Worm (Caenorhabditis elegans) whole organism, late embryonic: ENCODE data around the gene H10E21.1.

Experiments
- C08G9.2 ChIP-seq: sonication (generic microtip); optimal IDR thresholded peaks from 2 replicates; lab custom pipeline; 2016; ENCODE audit warnings: mild to moderate bottlenecking, missing genetic modification characterization, moderate library complexity, missing compliant biosample characterization
- C38D4.7 ChIP-seq: fragments of 200-800 bp; sonication (Bioruptor generic); optimal IDR thresholded peaks from 2 replicates; lab custom pipeline; 2018; ENCODE audit warnings: mild to moderate bottlenecking, missing genetic modification characterization, moderate library complexity, missing compliant biosample characterization
- F13H6.1 ChIP-seq: sonication (generic microtip); optimal IDR thresholded peaks from 2 replicates; lab custom pipeline; 2016; ENCODE audit warnings: missing genetic modification characterization, missing compliant biosample characterization
- K02D7.2 ChIP-seq: sonication (generic microtip); optimal IDR thresholded peaks from 2 replicates; lab custom pipeline; 2017; ENCODE audit warnings: mild to moderate bottlenecking, missing genetic modification characterization, missing compliant biosample characterization
- Y22D7AL.16 ChIP-seq: sonication (generic microtip); optimal IDR thresholded peaks from 2 replicates; lab custom pipeline; 2016; ENCODE audit warnings: missing genetic modification characterization, missing compliant biosample characterization
- ahr-1 ChIP-seq: sonication (generic microtip); optimal IDR thresholded peaks from 2 replicates; lab custom pipeline; 2016; ENCODE audit warnings: missing genetic modification characterization, missing compliant biosample characterization
- ceh-14 ChIP-seq: sonication (generic microtip); optimal IDR thresholded peaks from 2 replicates; lab custom pipeline; 2016; ENCODE audit warnings: missing genotype, missing genetic modification characterization, missing compliant biosample characterization
- ceh-18 ChIP-seq: sonication (generic microtip); optimal IDR thresholded peaks from 2 replicates; lab custom pipeline; 2016; ENCODE audit warnings: missing genetic modification characterization, missing compliant biosample characterization
- ceh-19 ChIP-seq: fragments of 200-800 bp; sonication (Bioruptor generic); optimal IDR thresholded peaks from 2 replicates; lab custom pipeline; 2018; ENCODE audit warnings: mild to moderate bottlenecking, missing genetic modification characterization, missing compliant biosample characterization
- ceh-2 ChIP-seq: sonication (generic microtip); optimal IDR thresholded peaks from 2 replicates; lab custom pipeline; 2016; ENCODE audit warnings: missing genotype, missing genetic modification characterization, missing compliant biosample characterization
- ceh-22 ChIP-seq: sonication (generic microtip); optimal IDR thresholded peaks from 2 replicates; lab custom pipeline; 2017; ENCODE audit warnings: missing biosample characterization, missing genetic modification characterization
- ceh-24 ChIP-seq: sonication (generic microtip); optimal IDR thresholded peaks from 2 replicates; lab custom pipeline; 2016; ENCODE audit warnings: mild to moderate bottlenecking, missing genetic modification characterization, missing compliant biosample characterization
- ceh-30 ChIP-seq: fragments of 150-350 bp; optimal IDR thresholded peaks from 2 replicates; lab custom pipeline; 2014; ENCODE audit warnings: missing biosample characterization, missing genetic modification characterization
- ceh-31 ChIP-seq: sonication (generic microtip); optimal IDR thresholded peaks from 2 replicates; lab custom pipeline; 2016; ENCODE audit warnings: missing genetic modification characterization, missing compliant biosample characterization
- ceh-34 ChIP-seq: sonication (generic microtip); optimal IDR thresholded peaks from 2 replicates; lab custom pipeline; 2016; ENCODE audit warnings: mild to moderate bottlenecking, missing genetic modification characterization, missing compliant biosample characterization
- ceh-6 ChIP-seq: fragments of 200-800 bp; sonication (Bioruptor generic); optimal IDR thresholded peaks from 2 replicates; lab custom pipeline; 2018; ENCODE audit warnings: mild to moderate bottlenecking, missing genetic modification characterization, missing compliant biosample characterization
- che-1 ChIP-seq: sonication (generic microtip); optimal IDR thresholded peaks from 2 replicates; lab custom pipeline; 2016; ENCODE audit warnings: mild to moderate bottlenecking, missing genetic modification characterization, missing compliant biosample characterization
- dmd-4 ChIP-seq: sonication (generic microtip); optimal IDR thresholded peaks from 2 replicates; lab custom pipeline; 2016; ENCODE audit warnings: borderline replicate concordance, missing genetic modification characterization, missing compliant biosample characterization
- dve-1 ChIP-seq: sonication (generic microtip); optimal IDR thresholded peaks from 2 replicates; lab custom pipeline; 2017; ENCODE audit warnings: antibody characterized with exemption, mild to moderate bottlenecking, missing genetic modification characterization, missing compliant biosample characterization
- elt-2 ChIP-seq: sonication (generic microtip); optimal IDR thresholded peaks from 2 replicates; lab custom pipeline; 2016; ENCODE audit warnings: missing genetic modification reagents, missing genetic modification characterization, missing compliant biosample characterization
- elt-4 ChIP-seq: sonication (generic microtip); optimal IDR thresholded peaks from 2 replicates; lab custom pipeline; 2016; ENCODE audit warnings: missing genetic modification characterization, missing compliant biosample characterization
- ets-4 ChIP-seq: sonication (generic microtip); optimal IDR thresholded peaks from 2 replicates; lab custom pipeline; 2016; ENCODE audit warnings: missing genetic modification characterization, missing compliant biosample characterization
- eyg-1 ChIP-seq: sonication (generic microtip); optimal IDR thresholded peaks from 2 replicates; lab custom pipeline; 2016; ENCODE audit warnings: missing genotype, missing genetic modification characterization, missing compliant biosample characterization
- fkh-10 ChIP-seq: fragments of 150-350 bp; optimal IDR thresholded peaks from 2 replicates; lab custom pipeline; 2014; ENCODE audit warnings: missing biosample characterization, missing genetic modification reagents, missing genetic modification characterization
- hlh-13 ChIP-seq: fragments of 200-800 bp; sonication (Bioruptor generic); optimal IDR thresholded peaks from 2 replicates; lab custom pipeline; 2018; ENCODE audit warnings: mild to moderate bottlenecking, missing genetic modification characterization, missing compliant biosample characterization
- hlh-15 ChIP-seq: sonication (generic microtip); optimal IDR thresholded peaks from 2 replicates; lab custom pipeline; 2016; ENCODE audit warnings: missing genetic modification characterization, missing compliant biosample characterization
- hlh-30 ChIP-seq: sonication (generic microtip); optimal IDR thresholded peaks from 2 replicates; lab custom pipeline; 2017; ENCODE audit warnings: antibody characterized with exemption, missing genetic modification characterization, missing compliant biosample characterization; ENCODE audit not compliant: insufficient read depth
- hlh-6 ChIP-seq: sonication (generic microtip); optimal IDR thresholded peaks from 2 replicates; lab custom pipeline; 2016; ENCODE audit warnings: missing genotype, missing genetic modification characterization, missing compliant biosample characterization
- hlh-8 ChIP-seq: sonication (generic microtip); optimal IDR thresholded peaks from 2 replicates; lab custom pipeline; 2016; ENCODE audit warnings: missing genotype, missing genetic modification characterization, missing compliant biosample characterization
- lin-11 ChIP-seq: fragments of 200-800 bp; sonication (Bioruptor generic); optimal IDR thresholded peaks from 2 replicates; lab custom pipeline; 2018; ENCODE audit warnings: mild to moderate bottlenecking, missing genetic modification characterization, missing compliant biosample characterization
- madf-2 ChIP-seq: sonication (generic microtip); optimal IDR thresholded peaks from 2 replicates; lab custom pipeline; 2017; ENCODE audit warnings: missing genetic modification characterization, missing compliant biosample characterization
- nhr-11 ChIP-seq: fragments of 150-350 bp; optimal IDR thresholded peaks from 2 replicates; lab custom pipeline; 2014; ENCODE audit warnings: missing biosample characterization, missing genetic modification characterization
- pat-9 ChIP-seq: fragments of 200-800 bp; sonication (Bioruptor generic); optimal IDR thresholded peaks from 2 replicates; lab custom pipeline; 2018; ENCODE audit warnings: mild to moderate bottlenecking, missing genetic modification characterization, moderate library complexity, missing compliant biosample characterization
- pax-1 ChIP-seq: fragments of 150-350 bp; optimal IDR thresholded peaks from 2 replicates; lab custom pipeline; 2014; ENCODE audit warnings: missing biosample characterization, missing genetic modification characterization
- pqm-1 ChIP-seq: sonication (generic microtip); optimal IDR thresholded peaks from 2 replicates; lab custom pipeline; 2016; ENCODE audit warnings: missing genetic modification characterization, missing compliant biosample characterization
- ref-2 ChIP-seq: sonication (generic microtip); optimal IDR thresholded peaks from 2 replicates; lab custom pipeline; 2016; ENCODE audit warnings: missing genetic modification characterization, missing compliant biosample characterization
- rnt-1 ChIP-seq: sonication (generic microtip); optimal IDR thresholded peaks from 2 replicates; lab custom pipeline; 2016; ENCODE audit warnings: missing genetic modification characterization, missing compliant biosample characterization
- sdc-2 ChIP-seq: sonication (generic microtip); optimal IDR thresholded peaks from 2 replicates; lab custom pipeline; 2016; ENCODE audit warnings: missing genotype, missing genetic modification characterization, missing compliant biosample characterization
- sox-2 ChIP-seq: fragments of 200-800 bp; sonication (Bioruptor generic); IDR thresholded peaks from 2 replicates; pipeline ENCODE4 v1.3.6; 2022; ENCODE audit warnings: missing genetic modification reagents, missing genetic modification characterization, missing compliant biosample characterization
- sox-4 ChIP-seq: sonication (generic microtip); optimal IDR thresholded peaks from 2 replicates; lab custom pipeline; 2017; ENCODE audit warnings: mild to moderate bottlenecking, missing genetic modification characterization, inconsistent platforms, missing compliant biosample characterization
- syd-9 ChIP-seq: sonication (generic microtip); optimal IDR thresholded peaks from 2 replicates; lab custom pipeline; 2016; ENCODE audit warnings: mild to moderate bottlenecking, missing genetic modification characterization, moderate library complexity, missing compliant biosample characterization
- ttx-3 ChIP-seq: sonication (generic microtip); optimal IDR thresholded peaks from 2 replicates; lab custom pipeline; 2016; ENCODE audit warnings: missing genetic modification reagents, missing genetic modification characterization, missing compliant biosample characterization
- unc-3 ChIP-seq, 2 experiments: fragments of 200-800 bp in 1 of 2; sonication (Bioruptor generic) in 1 of 2; sonication (generic microtip) in 1 of 2; conservative IDR thresholded peaks in 1 of 2; optimal IDR thresholded peaks in 1 of 2; 2 replicates each; pipeline versions ENCODE4 v1.3.6 to Lab custom; 2016 to 2022; ENCODE audit warnings: missing compliant biosample characterization in 2 of 2, missing genetic modification characterization in 2 of 2, missing genetic modification reagents in 1 of 2
- unc-42 ChIP-seq: sonication (generic microtip); optimal IDR thresholded peaks from 2 replicates; lab custom pipeline; 2016; ENCODE audit warnings: missing genotype, missing genetic modification characterization, missing compliant biosample characterization
- unc-55 ChIP-seq: sonication (generic microtip); optimal IDR thresholded peaks from 2 replicates; lab custom pipeline; 2017; ENCODE audit warnings: missing biosample characterization, missing genetic modification reagents, missing genetic modification characterization
- unc-86 ChIP-seq: sonication (generic microtip); optimal IDR thresholded peaks from 2 replicates; lab custom pipeline; 2016; ENCODE audit warnings: missing genetic modification characterization, missing compliant biosample characterization
- zip-5 ChIP-seq: sonication (generic microtip); optimal IDR thresholded peaks from 2 replicates; lab custom pipeline; 2016; ENCODE audit warnings: missing genetic modification characterization, missing compliant biosample characterization
- ztf-16 ChIP-seq: sonication (generic microtip); optimal IDR thresholded peaks from 2 replicates; lab custom pipeline; 2017; ENCODE audit warnings: missing genetic modification characterization, missing compliant biosample characterization

The H10E21.1 gene

DNA sequence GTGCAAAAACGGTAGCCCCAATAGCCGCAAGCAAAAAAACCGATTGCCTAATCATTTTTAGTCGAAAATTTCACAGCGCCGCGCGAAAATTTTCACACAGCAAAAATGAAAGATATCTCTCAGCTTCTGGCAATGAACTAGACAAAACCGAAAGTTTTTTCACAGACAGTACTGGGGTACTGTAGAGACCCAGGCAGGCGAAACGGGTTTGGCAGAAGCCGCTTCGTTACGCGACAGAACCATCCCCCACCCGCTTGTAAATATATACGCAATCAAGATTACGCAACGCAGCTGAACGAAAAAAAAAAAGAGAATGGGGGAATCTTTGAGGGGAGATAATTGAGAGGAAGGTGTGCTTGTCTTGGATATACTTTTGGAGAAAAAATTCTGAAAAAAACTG lies 3.9 kb downstream of the H10E21.1 start, which contains the start of gene H10E21.4:
Gene H10E21.4 (minus strand): TSS at position 167 of the 400 bp plus-strand sequence.
- TF ChIP-seq che-1 (tag; lab: Kevin White, UChicago) (no peak), hlh-15 (tag; lab: Kevin White, UChicago) (no peak), zip-5 (tag; lab: Kevin White, UChicago) (no peak), sdc-2 (no peak), dve-1 (tag; lab: Kevin White, UChicago) (no peak), ceh-24 (tag; lab: Kevin White, UChicago) (no peak), ceh-34 (no peak), eyg-1 (no peak), ahr-1 (tag; lab: Kevin White, UChicago) (no peak), elt-2 (no peak), ztf-16 (tag; lab: Kevin White, UChicago) (no peak), K02D7.2 (tag; lab: Kevin White, UChicago) (no peak), unc-86 (tag; lab: Kevin White, UChicago) (no peak), unc-3 (GFP tag; conservative IDR thresholded peaks at IDR 0.05; lab: Robert Waterston, UW) (no peak), unc-3 (tag; optimal IDR thresholded peaks at IDR 0.05; lab: Kevin White, UChicago) (no peak), ceh-18 (no peak), F13H6.1 (tag; lab: Kevin White, UChicago) (no peak), sox-2 (no peak), unc-55 (GFP tag; lab: Kevin White, UChicago) (no peak)

ce11 chrIII:21276-21675 lies 5.7 kb downstream of the H10E21.1 start:
- TF ChIP-seq elt-4 (tag; lab: Kevin White, UChicago) (peak; percentile 62), nhr-11 (tag; lab: Kevin White, UChicago) (no peak)

- TF ChIP-seq C08G9.2 (no peak), ets-4 (tag; lab: Kevin White, UChicago) (no peak), pqm-1 (no peak), sox-2 (no peak), ceh-31 (tag; lab: Kevin White, UChicago) (no peak), ceh-2 (no peak), nhr-11 (tag; lab: Kevin White, UChicago) (no peak), zip-5 (tag; lab: Kevin White, UChicago) (no peak), rnt-1 (no peak), K02D7.2 (tag; lab: Kevin White, UChicago) (no peak), ceh-30 (tag; lab: Kevin White, UChicago) (no peak), hlh-30 (tag; lab: Kevin White, UChicago) (no peak), sox-4 (tag; lab: Kevin White, UChicago) (no peak), hlh-8 (no peak)
Observed at ce11 chrIII:23862-24261, 8.3 kb downstream of the H10E21.1 start, which contains the start of gene H10E21.5. H10E21.5 (minus strand) TSS chrIII:23962.

- no peak for TF ChIP-seq ztf-16 (tag; lab: Kevin White, UChicago)
- no peak for TF ChIP-seq lin-11 (tag; lab: Kevin White, UChicago)
- TF ChIP-seq hlh-30 (tag; lab: Kevin White, UChicago), result peak; percentile 77
- TF ChIP-seq ceh-19 (GFP tag; lab: Kevin White, UChicago), result peak; percentile 48
- no peak for TF ChIP-seq ttx-3
- TF ChIP-seq K02D7.2 (tag; lab: Kevin White, UChicago), result no peak
- peak; percentile 7 for TF ChIP-seq syd-9 (tag; lab: Kevin White, UChicago)
- no peak for TF ChIP-seq che-1 (tag; lab: Kevin White, UChicago)
- peak; percentile 26 for TF ChIP-seq ceh-14 (tag; lab: Kevin White, UChicago)
- TF ChIP-seq dmd-4 (tag; lab: Kevin White, UChicago), result peak; percentile 20
- TF ChIP-seq ref-2, result peak; percentile 17
- no peak for TF ChIP-seq pat-9 (tag; lab: Kevin White, UChicago)
- no peak for TF ChIP-seq ceh-6 (GFP tag; lab: Kevin White, UChicago)
- TF ChIP-seq pax-1 (tag; lab: Kevin White, UChicago), result no peak
- TF ChIP-seq ceh-31 (tag; lab: Kevin White, UChicago), result peak; percentile 70
- TF ChIP-seq nhr-11 (tag; lab: Kevin White, UChicago), result no peak
- TF ChIP-seq C38D4.7 (GFP tag; lab: Kevin White, UChicago), result no peak
- no peak for TF ChIP-seq hlh-13 (GFP tag; lab: Kevin White, UChicago)
- TF ChIP-seq fkh-10 (GFP tag; lab: Kevin White, UChicago), result no peak
- no peak for TF ChIP-seq ahr-1 (tag; lab: Kevin White, UChicago)
- no peak for TF ChIP-seq ceh-22 (tag; lab: Kevin White, UChicago)
- no peak for TF ChIP-seq madf-2 (tag; lab: Kevin White, UChicago)
- TF ChIP-seq Y22D7AL.16 (tag; lab: Kevin White, UChicago), result no peak
- TF ChIP-seq hlh-6 (tag; lab: Kevin White, UChicago), result no peak
- peak; percentile 69 for TF ChIP-seq unc-42 (tag; lab: Kevin White, UChicago)
Observed at ce11 chrIII:25582-25996, 10.0 kb downstream of the H10E21.1 start.
